Worm (Caenorhabditis elegans): ENCODE measurements around the gene acds-10.
A peak's percentile ranks its signal among the peaks of the same experiment; 100 is the strongest.

Gene acds-10

DNA sequence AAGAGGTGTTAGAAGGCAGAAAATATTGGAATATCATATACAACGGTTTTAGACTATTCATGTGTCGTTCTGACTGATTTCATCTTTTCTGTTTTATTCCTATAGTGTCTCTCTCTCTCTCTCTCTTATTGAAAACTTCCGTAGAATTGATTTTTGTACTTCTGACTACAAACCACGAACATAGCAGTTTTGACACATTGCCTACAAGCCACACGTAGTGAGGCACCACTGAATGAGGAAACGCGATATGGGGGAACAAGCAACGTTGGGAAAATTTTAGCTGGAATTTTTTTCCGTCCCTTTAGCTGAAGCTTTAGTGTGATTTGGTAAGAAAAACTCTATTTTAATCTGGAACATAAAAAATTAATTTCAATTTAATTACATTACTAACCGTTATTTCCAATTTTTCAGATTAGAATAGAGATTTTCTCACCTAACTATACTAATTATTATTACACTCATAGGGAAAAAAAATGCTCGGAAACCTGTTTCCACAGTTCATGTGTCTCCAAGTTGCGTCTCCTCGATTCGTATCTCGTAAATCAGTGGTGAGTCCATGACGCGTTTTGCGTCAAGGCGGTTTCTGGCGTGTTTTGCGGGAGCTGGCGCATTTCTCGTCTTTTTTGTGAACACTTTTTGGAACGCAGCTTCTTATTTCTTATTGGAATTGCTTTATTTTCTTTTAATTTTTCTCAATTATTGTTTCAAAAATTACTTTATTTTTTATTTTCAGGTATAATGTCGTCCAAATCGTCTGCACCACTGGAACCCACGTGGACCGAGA, 43.1 kb downstream of the acds-10 start, which contains the start of the genes nhr-142 and F44E7.9 (continued):
- no peak for TF ChIP-seq unc-62 (GFP tag; optimal IDR thresholded peaks at IDR 0.05)
- peak; percentile 89 for TF ChIP-seq lin-40 (tag; optimal IDR thresholded peaks at IDR 0.05)
- TF ChIP-seq lin-54 (GFP tag; optimal IDR thresholded peaks at IDR 0.05), result peak; percentile 84
- no peak for TF ChIP-seq dpff-1 (tag; optimal IDR thresholded peaks at IDR 0.05)
- peak; percentile 67; the same call in 1 of the 2 replicates for TF ChIP-seq let-526 (GFP tag; IDR thresholded peaks at IDR 0.05)
- TF ChIP-seq C17E4.6 (GFP tag; IDR thresholded peaks at IDR 0.05), result 0 out of 2 replicates have a peak, but pooled peaks have one; percentile 22
- TF ChIP-seq bed-1 (GFP tag; IDR thresholded peaks at IDR 0.05), result no peak
- peak; percentile 73 for TF ChIP-seq lsl-1 (GFP tag; optimal IDR thresholded peaks at IDR 0.05)
- peak; percentile 71 for TF ChIP-seq attf-3 (GFP tag; conservative IDR thresholded peaks at IDR 0.05)
- TF ChIP-seq cebp-2 (GFP tag; IDR thresholded peaks at IDR 0.05), result no peak
- no peak for TF ChIP-seq Y53F4B.3 (GFP tag; IDR thresholded peaks at IDR 0.05)
- TF ChIP-seq egrh-3 (GFP tag; IDR thresholded peaks at IDR 0.05), result peak; percentile 51; the same call in 1 of the 2 replicates
- TF ChIP-seq ZK185.1 (tag; optimal IDR thresholded peaks at IDR 0.05; ENCODE audit: poor library complexity, severe bottlenecking), result peak; percentile 55
- TF ChIP-seq bed-2 (GFP tag; IDR thresholded peaks at IDR 0.05), result no peak
- no peak for TF ChIP-seq pha-4 (tag; optimal IDR thresholded peaks at IDR 0.05)
- peak; percentile 59 for TF ChIP-seq somi-1 (GFP tag; optimal IDR thresholded peaks at IDR 0.05)
- TF ChIP-seq F23B12.7 (tag; optimal IDR thresholded peaks at IDR 0.05; ENCODE audit: insufficient read depth), result peak; percentile 65
- TF ChIP-seq snpc-3.4 (tag; optimal IDR thresholded peaks at IDR 0.05), result peak; percentile 67
- TF ChIP-seq rcor-1 (GFP tag; IDR thresholded peaks at IDR 0.05), result peak; percentile 87
- peak; percentile 76 for TF ChIP-seq D2030.7 (GFP tag; IDR thresholded peaks at IDR 0.05)
- TF ChIP-seq Y67H2A.10 (GFP tag; conservative IDR thresholded peaks at IDR 0.05), result no peak
- no peak for TF ChIP-seq F55B11.4 (tag; optimal IDR thresholded peaks at IDR 0.05; ENCODE audit: borderline replicate concordance, insufficient read depth)
- TF ChIP-seq gei-17 (GFP tag; optimal IDR thresholded peaks at IDR 0.05), result no peak
- TF ChIP-seq egl-44 (GFP tag; IDR thresholded peaks at IDR 0.05), result peak; percentile 48; the same call in 1 of the 2 replicates
- no peak for TF ChIP-seq mel-28 (tag; optimal IDR thresholded peaks at IDR 0.05; ENCODE audit: borderline replicate concordance)
- peak; percentile 86 for TF ChIP-seq attf-5 (GFP tag; optimal IDR thresholded peaks at IDR 0.05)
- no peak for TF ChIP-seq zim-3 (tag; optimal IDR thresholded peaks at IDR 0.05)
- no peak for TF ChIP-seq snpc-1.3 (tag; optimal IDR thresholded peaks at IDR 0.05; ENCODE audit: insufficient read depth)
- TF ChIP-seq pbrm-1 (GFP tag; IDR thresholded peaks at IDR 0.05), result peak; percentile 85
- peak; percentile 71 for TF ChIP-seq madf-10 (tag; optimal IDR thresholded peaks at IDR 0.05)
- TF ChIP-seq hrde-1 (tag; optimal IDR thresholded peaks at IDR 0.05; ENCODE audit: borderline replicate concordance), result no peak
- TF ChIP-seq Y79H2A.3 (GFP tag; conservative IDR thresholded peaks at IDR 0.05), result no peak
- peak; percentile 32 for TF ChIP-seq atf-7 (tag; optimal IDR thresholded peaks at IDR 0.05)
- no peak for TF ChIP-seq nfya-2 (GFP tag; IDR thresholded peaks at IDR 0.05)
- TF ChIP-seq ztf-18 (tag; optimal IDR thresholded peaks at IDR 0.05), result peak; percentile 98
- peak; percentile 67 for TF ChIP-seq F33H1.4 (GFP tag; IDR thresholded peaks at IDR 0.05)
- peak; percentile 47 for TF ChIP-seq madf-8 (GFP tag; conservative IDR thresholded peaks at IDR 0.05)
- no peak for TF ChIP-seq mes-4 (tag; optimal IDR thresholded peaks at IDR 0.05)
- TF ChIP-seq Y95B8A.8 (GFP tag; IDR thresholded peaks at IDR 0.05), result no peak
- peak; percentile 78 for TF ChIP-seq madf-6 (GFP tag; IDR thresholded peaks at IDR 0.05)
- TF ChIP-seq snpc-4 (GFP tag; optimal IDR thresholded peaks at IDR 0.05), result peak; percentile 32
- TF ChIP-seq snpc-4 (tag; optimal IDR thresholded peaks at IDR 0.05), result peak; percentile 54 to 79 (median 72)
- TF ChIP-seq ztf-3 (GFP tag; optimal IDR thresholded peaks at IDR 0.05), result no peak
- TF ChIP-seq nhr-179 (tag; optimal IDR thresholded peaks at IDR 0.05), result no peak
- no peak for TF ChIP-seq Y56A3A.18 (GFP tag; IDR thresholded peaks at IDR 0.05)
- TF ChIP-seq ccch-3 (GFP tag; optimal IDR thresholded peaks at IDR 0.05), result no peak
